Worm (Caenorhabditis elegans): ENCODE results near the gene srh-147.

DNA sequence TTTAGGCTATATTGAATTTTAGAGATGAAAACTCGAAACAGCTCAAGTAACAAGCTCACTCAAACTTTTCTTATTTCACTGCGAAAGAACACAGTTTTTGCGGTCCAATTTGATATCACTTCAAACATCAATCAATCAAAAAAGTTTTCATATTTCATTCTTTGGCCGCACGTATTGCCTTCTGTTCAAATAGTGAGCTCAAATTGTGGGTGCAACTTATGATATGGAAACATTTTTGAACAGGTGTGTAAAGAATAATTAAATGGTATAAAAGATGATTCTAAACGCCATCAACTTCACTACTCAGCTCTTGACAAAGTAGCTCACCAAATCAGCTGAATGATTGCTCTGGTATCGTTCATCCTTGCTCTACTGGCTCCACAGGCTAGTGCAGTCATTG, 49.6 kb upstream of the srh-147 start, which contains the start of gene T06C12.14:
- TF ChIP-seq ets-7 (tag; optimal IDR thresholded peaks at IDR 0.05) (no peak), ama-1 (optimal IDR thresholded peaks at IDR 0.05) (no peak), tbx-11 (GFP tag; IDR thresholded peaks at IDR 0.05) (no peak), hmbx-1 (tag; optimal IDR thresholded peaks at IDR 0.05) (no peak), ceh-13 (GFP tag; optimal IDR thresholded peaks at IDR 0.05) (no peak), hmg-4 (GFP tag; optimal IDR thresholded peaks at IDR 0.05) (no peak), tbx-37 (GFP tag; conservative IDR thresholded peaks at IDR 0.05) (no peak), scrt-1 (GFP tag; IDR thresholded peaks at IDR 0.05) (no peak), flt-1 (GFP tag; IDR thresholded peaks at IDR 0.05) (no peak), hnd-1 (tag; optimal IDR thresholded peaks at IDR 0.05) (no peak), sea-1 (GFP tag; conservative IDR thresholded peaks at IDR 0.05) (no peak), aly-1 (tag; optimal IDR thresholded peaks at IDR 0.05) (no peak), B0310.2 (tag; optimal IDR thresholded peaks at IDR 0.05) (no peak)

All from whole organism, early embryonic.